Fruit fly (Drosophila melanogaster) whole organism, adult: ENCODE measurements around the gene CG2691.
A peak's percentile ranks its signal among the peaks of the same experiment; 100 is the strongest.

Experiments used
- CG11617 ChIP-seq: fragments of 200-800 bp; sonication (Bioruptor generic); optimal IDR thresholded peaks from 2 replicates; lab custom pipeline; 2017; ENCODE audit warnings: mild to moderate bottlenecking, missing biosample characterization, missing genetic modification reagents, missing genetic modification characterization
- CG1620 ChIP-seq: fragments of 200-800 bp; sonication (Bioruptor generic); optimal IDR thresholded peaks from 2 replicates; lab custom pipeline; 2016; ENCODE audit warnings: missing biosample characterization, missing genetic modification characterization
- CG5204 ChIP-seq: fragments of 200-800 bp; sonication (Bioruptor generic); optimal IDR thresholded peaks from 2 replicates; lab custom pipeline; 2016; ENCODE audit warnings: missing biosample characterization, missing genetic modification characterization
- CG7045 ChIP-seq: fragments of 200-800 bp; sonication (Bioruptor generic); optimal IDR thresholded peaks from 2 replicates; lab custom pipeline; 2017; ENCODE audit warnings: missing biosample characterization, mild to moderate bottlenecking, missing genetic modification characterization
- Crg-1 ChIP-seq: fragments of 200-800 bp; sonication (Bioruptor generic); optimal IDR thresholded peaks from 2 replicates; lab custom pipeline; 2016; ENCODE audit warnings: missing biosample characterization, missing genetic modification characterization
- Hr96 ChIP-seq: fragments of 200-800 bp; sonication (Bioruptor generic); optimal IDR thresholded peaks from 2 replicates; lab custom pipeline; 2016; ENCODE audit warnings: missing biosample characterization, missing genetic modification characterization
- cnc ChIP-seq, 2 experiments: fragments of >200 bp; optimal IDR thresholded peaks; 2 replicates each; lab custom pipeline; 2017
- kay ChIP-seq: fragments of 200-800 bp; sonication (Bioruptor generic); peaks from one replicate; lab custom pipeline; 2016; ENCODE audit warnings: missing biosample characterization, missing genetic modification characterization, borderline replicate concordance
- ovo ChIP-seq: fragments of 200-800 bp; sonication (Bioruptor generic); optimal IDR thresholded peaks from 2 replicates; lab custom pipeline; 2016; ENCODE audit warnings: missing biosample characterization, missing genetic modification characterization

DNA sequence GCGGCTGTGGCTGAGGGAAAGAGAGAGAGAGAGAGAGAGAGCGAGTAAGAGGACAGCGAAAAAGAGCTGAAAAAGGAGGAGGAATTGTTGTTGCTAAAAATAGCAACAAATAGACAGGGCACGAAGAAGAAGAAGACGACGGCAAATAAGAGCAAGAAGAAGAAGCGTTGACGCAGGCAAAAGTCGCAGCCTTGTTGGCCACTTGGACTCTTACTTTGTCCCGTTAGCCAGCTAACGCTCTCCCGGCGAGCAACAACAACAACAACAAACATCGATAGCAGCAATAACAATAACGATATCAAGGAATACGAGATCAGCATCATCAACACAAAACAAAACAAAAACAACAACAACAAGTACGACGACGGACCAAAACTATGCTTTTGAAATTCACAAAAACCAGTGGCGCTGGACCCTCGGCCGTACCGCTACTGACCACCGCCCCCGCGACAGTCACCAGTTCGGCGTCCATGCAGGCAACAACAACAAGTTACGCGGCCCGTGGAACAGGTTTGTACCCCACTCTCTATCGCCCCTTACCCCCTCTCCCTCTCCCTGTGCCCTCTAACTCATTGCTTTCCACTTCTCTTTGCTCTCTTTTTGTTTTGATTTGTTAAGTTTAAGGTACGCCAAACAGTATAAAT, 994 bp upstream of the CG2691 start:
- no peak for TF ChIP-seq kay (GFP tag; lab: Kevin White, UChicago)
- TF ChIP-seq Crg-1 = no peak
- TF ChIP-seq CG1620 = no peak
- TF ChIP-seq CG7045 (GFP tag; lab: Kevin White, UChicago) = no peak
- no peak for TF ChIP-seq CG11617
- no peak for TF ChIP-seq Hr96 (GFP tag; lab: Kevin White, UChicago)
- TF ChIP-seq ovo (GFP tag; lab: Kevin White, UChicago) = peak; percentile 29
- no peak for TF ChIP-seq CG5204 (GFP tag; lab: Kevin White, UChicago)
- TF ChIP-seq cnc (optimal IDR thresholded peaks at IDR 0.05; lab: Kevin White, UChicago) = no peak
